Fruit fly (Drosophila melanogaster) whole organism, embryonic: Measurements from ENCODE around the gene CG13676.
A peak's percentile ranks its signal among the peaks of the same experiment; 100 is the strongest.

Experiments used
- Awh ChIP-seq: fragments of 200-800 bp; sonication (Bioruptor generic); IDR thresholded peaks from 2 replicates; pipeline ENCODE4, ENCODE4 v1.3.6; 2022; ENCODE audit warnings: missing biosample characterization, missing genetic modification characterization
- CG10979 ChIP-seq: fragments of 200-800 bp; sonication (Bioruptor generic); optimal IDR thresholded peaks from 2 replicates; lab custom pipeline; 2018; ENCODE audit warnings: missing biosample characterization, mild to moderate bottlenecking, missing genetic modification characterization, moderate library complexity
- CG14710 ChIP-seq: fragments of 200-800 bp; sonication (Bioruptor generic); optimal IDR thresholded peaks from 3 replicates; lab custom pipeline; 2019; ENCODE audit warnings: missing biosample characterization, mild to moderate bottlenecking, missing genetic modification characterization, moderate library complexity
- CG15269 ChIP-seq: fragments of 200-800 bp; sonication (Bioruptor generic); optimal IDR thresholded peaks from 2 replicates; lab custom pipeline; 2018; ENCODE audit warnings: missing biosample characterization, mild to moderate bottlenecking, missing genetic modification characterization, moderate library complexity
- CG15601 ChIP-seq: fragments of 200-800 bp; sonication (Bioruptor generic); optimal IDR thresholded peaks from 3 replicates; lab custom pipeline; 2019; ENCODE audit warnings: missing biosample characterization, mild to moderate bottlenecking, missing genetic modification characterization, moderate library complexity
- CG15696 ChIP-seq: fragments of 200-800 bp; sonication (Bioruptor generic); optimal IDR thresholded peaks from 2 replicates; lab custom pipeline; 2019; ENCODE audit warnings: missing biosample characterization, mild to moderate bottlenecking, missing genetic modification characterization, moderate library complexity
- CG17829 ChIP-seq: fragments of 200-800 bp; optimal IDR thresholded peaks from 2 replicates; lab custom pipeline; 2019; ENCODE audit warnings: missing biosample characterization, mild to moderate bottlenecking, missing genetic modification characterization, moderate library complexity
- CG2202 ChIP-seq: fragments of 200-800 bp; sonication (Bioruptor generic); optimal IDR thresholded peaks from 2 replicates; lab custom pipeline; 2018; ENCODE audit warnings: missing biosample characterization, mild to moderate bottlenecking, missing genetic modification characterization
- CG3065 ChIP-seq: fragments of 200-800 bp; sonication (Bioruptor generic); optimal IDR thresholded peaks from 2 replicates; lab custom pipeline; 2016; ENCODE audit warnings: missing biosample characterization, missing genetic modification characterization
- CG33557 ChIP-seq: fragments of 200-800 bp; sonication (Bioruptor generic); optimal IDR thresholded peaks from 2 replicates; lab custom pipeline; 2019; ENCODE audit warnings: missing biosample characterization, mild to moderate bottlenecking, missing genetic modification characterization, moderate library complexity
- CG42726 ChIP-seq: fragments of 200-800 bp; sonication (Bioruptor generic); IDR thresholded peaks from 2 replicates; pipeline ENCODE4 v1.3.6; 2022; ENCODE audit warnings: missing biosample characterization, missing genetic modification characterization; ENCODE audit not compliant: partially characterized antibody
- CG4328 ChIP-seq: fragments of 200-800 bp; sonication (Bioruptor generic); optimal IDR thresholded peaks from 3 replicates; lab custom pipeline; 2017; ENCODE audit warnings: missing biosample characterization, missing genetic modification reagents, missing genetic modification characterization
- CG43689 ChIP-seq: fragments of 200-800 bp; sonication (Bioruptor generic); IDR thresholded peaks from 2 replicates; pipeline ENCODE4 v1.3.6; 2022; ENCODE audit warnings: missing biosample characterization, missing genetic modification characterization
- CG4820 ChIP-seq: fragments of 200-800 bp; sonication (Bioruptor generic); optimal IDR thresholded peaks from 3 replicates; lab custom pipeline; 2016; ENCODE audit warnings: missing biosample characterization, missing genetic modification characterization
- CG6813 ChIP-seq: fragments of 200-800 bp; sonication (Bioruptor generic); optimal IDR thresholded peaks from 2 replicates; lab custom pipeline; 2017; ENCODE audit warnings: missing biosample characterization, missing genetic modification characterization, mild to moderate bottlenecking, moderate library complexity, missing genetic modification reagents
- CG7357 ChIP-seq: fragments of 200-800 bp; sonication (Bioruptor generic); IDR thresholded peaks from 3 replicates; pipeline ENCODE4 v1.3.6; 2022; ENCODE audit warnings: missing biosample characterization, missing genetic modification characterization
- Dip2 ChIP-seq: fragments of 200-800 bp; sonication (Bioruptor generic); IDR thresholded peaks from 2 replicates; pipeline ENCODE4 v1.3.6; 2022; ENCODE audit warnings: missing biosample characterization, missing genetic modification characterization
- Fer3 ChIP-seq: fragments of 200-800 bp; sonication (Bioruptor generic); optimal IDR thresholded peaks from 2 replicates; lab custom pipeline; 2018; ENCODE audit warnings: missing biosample characterization, mild to moderate bottlenecking, missing genetic modification characterization, moderate library complexity
- HLHmδ ChIP-seq: fragments of 200-800 bp; sonication (Bioruptor generic); optimal IDR thresholded peaks from 2 replicates; lab custom pipeline; 2018; ENCODE audit warnings: missing biosample characterization, mild to moderate bottlenecking, missing genetic modification characterization, moderate library complexity
- Hey ChIP-seq: fragments of 200-800 bp; sonication (Bioruptor generic); optimal IDR thresholded peaks from 3 replicates; lab custom pipeline; 2018; ENCODE audit warnings: missing biosample characterization, mild to moderate bottlenecking, missing genetic modification characterization
- Hr39 ChIP-seq: fragments of >200 bp; optimal IDR thresholded peaks from 2 replicates; lab custom pipeline; 2017
- Hr51 ChIP-seq, 2 experiments: fragments of 200-800 bp; sonication (Bioruptor generic); optimal IDR thresholded peaks; 2 replicates in 1 of 2; 3 replicates in 1 of 2; lab custom pipeline; 2016 to 2018; ENCODE audit warnings: missing biosample characterization in 2 of 2, missing genetic modification characterization in 2 of 2, mild to moderate bottlenecking in 1 of 2, moderate library complexity in 1 of 2
- Hr78 ChIP-seq, 2 experiments: fragments of 200-800 bp in 1 of 2; fragments of >200 bp in 1 of 2; sonication (Bioruptor generic) in 1 of 2; optimal IDR thresholded peaks; 2 replicates each; lab custom pipeline; 2017 to 2019; ENCODE audit warnings: missing biosample characterization in 2 of 2, missing genetic modification characterization in 2 of 2, mild to moderate bottlenecking in 1 of 2, moderate library complexity in 1 of 2
- Med ChIP-seq: fragments of 200-800 bp; sonication (Bioruptor generic); peaks from one replicate; lab custom pipeline; 2016; ENCODE audit warnings: missing biosample characterization, missing genetic modification characterization, mild to moderate bottlenecking, inconsistent platforms, moderate library complexity
- Opbp ChIP-seq: fragments of 200-800 bp; sonication (Bioruptor generic); IDR thresholded peaks from 3 replicates; pipeline ENCODE4 v1.3.6; 2022; ENCODE audit warnings: missing biosample characterization, missing genetic modification characterization; ENCODE audit not compliant: partially characterized antibody
- Pdp1 ChIP-seq, 2 experiments: fragments of 200-800 bp; sonication (Bioruptor generic); optimal IDR thresholded peaks; 3 replicates each; lab custom pipeline; 2016; ENCODE audit warnings: missing biosample characterization in 2 of 2, missing genetic modification characterization in 2 of 2, mild to moderate bottlenecking in 1 of 2, moderate library complexity in 1 of 2
- Taf1 ChIP-seq: fragments of 200-800 bp; sonication (Bioruptor generic); IDR thresholded peaks from 2 replicates; pipeline ENCODE4 v1.3.6; 2022; ENCODE audit warnings: missing biosample characterization, missing genetic modification characterization
- Vsx1 ChIP-seq: fragments of 200-800 bp; sonication (Bioruptor generic); optimal IDR thresholded peaks from 2 replicates; lab custom pipeline; 2017; ENCODE audit warnings: missing biosample characterization, mild to moderate bottlenecking, missing genetic modification characterization, missing genetic modification reagents
- Xrp1 ChIP-seq: fragments of 200-800 bp; sonication (Bioruptor generic); IDR thresholded peaks from 2 replicates; pipeline ENCODE4 v1.3.6; 2022; ENCODE audit warnings: missing biosample characterization, missing genetic modification characterization
- abd-A ChIP-seq: fragments of 200-800 bp; sonication (Bioruptor generic); optimal IDR thresholded peaks from 3 replicates; lab custom pipeline; 2019; ENCODE audit warnings: missing biosample characterization, mild to moderate bottlenecking, missing genetic modification characterization, moderate library complexity
- cato ChIP-seq: fragments of 200-800 bp; sonication (Bioruptor generic); optimal IDR thresholded peaks from 2 replicates; lab custom pipeline; 2016; ENCODE audit warnings: missing biosample characterization, missing genetic modification characterization, borderline replicate concordance
- esg ChIP-seq: fragments of 200-800 bp; sonication (Bioruptor generic); conservative IDR thresholded peaks from 2 replicates; pipeline ENCODE4 v1.3.6; 2022; ENCODE audit warnings: missing biosample characterization, missing genetic modification characterization
- gcm2 ChIP-seq: fragments of 200-800 bp; sonication (Bioruptor generic); optimal IDR thresholded peaks from 2 replicates; lab custom pipeline; 2016; ENCODE audit warnings: missing biosample characterization, missing genetic modification characterization
- grn ChIP-seq: fragments of 200-800 bp; sonication (Bioruptor generic); optimal IDR thresholded peaks from 3 replicates; lab custom pipeline; 2017; ENCODE audit warnings: missing biosample characterization, missing genetic modification characterization
- gsb-n ChIP-seq: fragments of 200-800 bp; sonication (Bioruptor generic); optimal IDR thresholded peaks from 3 replicates; lab custom pipeline; 2018; ENCODE audit warnings: missing biosample characterization, mild to moderate bottlenecking, missing genetic modification characterization
- her ChIP-seq: fragments of 200-800 bp; sonication (Bioruptor generic); optimal IDR thresholded peaks from 2 replicates; lab custom pipeline; 2016; ENCODE audit warnings: missing biosample characterization, missing genetic modification characterization
- nom ChIP-seq: fragments of 200-800 bp; sonication (Bioruptor generic); optimal IDR thresholded peaks from 2 replicates; lab custom pipeline; 2017; ENCODE audit warnings: missing biosample characterization, missing genetic modification characterization, mild to moderate bottlenecking, moderate library complexity, missing genetic modification reagents
- oc ChIP-seq: fragments of 200-800 bp; sonication (Bioruptor generic); optimal IDR thresholded peaks from 2 replicates; lab custom pipeline; 2018; ENCODE audit warnings: missing biosample characterization, mild to moderate bottlenecking, missing genetic modification characterization, moderate library complexity
- odd ChIP-seq: fragments of 200-800 bp; sonication (Bioruptor generic); optimal IDR thresholded peaks from 2 replicates; lab custom pipeline; 2017; ENCODE audit warnings: missing biosample characterization, mild to moderate bottlenecking, missing genetic modification characterization
- rib ChIP-seq: fragments of 200-800 bp; sonication (Bioruptor generic); IDR thresholded peaks from 2 replicates; pipeline ENCODE4 v1.3.6; 2022; ENCODE audit warnings: missing biosample characterization, missing genetic modification characterization
- run ChIP-seq: fragments of 200-800 bp; sonication (Bioruptor generic); optimal IDR thresholded peaks from 3 replicates; lab custom pipeline; 2018; ENCODE audit warnings: missing biosample characterization, mild to moderate bottlenecking, missing genetic modification characterization
- shn ChIP-seq: fragments of 200-800 bp; sonication (Bioruptor generic); optimal IDR thresholded peaks from 3 replicates; lab custom pipeline; 2016; ENCODE audit warnings: missing biosample characterization, missing genetic modification characterization
- sqz ChIP-seq: fragments of 200-800 bp; sonication (Bioruptor generic); optimal IDR thresholded peaks from 3 replicates; lab custom pipeline; 2018; ENCODE audit warnings: missing biosample characterization, mild to moderate bottlenecking, missing genetic modification characterization
- sug ChIP-seq: fragments of 200-800 bp; optimal IDR thresholded peaks from 2 replicates; lab custom pipeline; 2019; ENCODE audit warnings: missing biosample characterization, mild to moderate bottlenecking, missing genetic modification characterization, moderate library complexity
- vnd ChIP-seq: fragments of 200-800 bp; sonication (Bioruptor generic); IDR thresholded peaks from 3 replicates; pipeline ENCODE4 v1.3.6; 2022; ENCODE audit warnings: missing biosample characterization, missing genetic modification characterization; ENCODE audit not compliant: partially characterized antibody
- vvl ChIP-seq: fragments of 200-800 bp; sonication (Bioruptor generic); IDR thresholded peaks from 2 replicates; pipeline ENCODE4 v1.3.6; 2022; ENCODE audit warnings: missing biosample characterization, missing genetic modification characterization

The CG13676 gene

DNA sequence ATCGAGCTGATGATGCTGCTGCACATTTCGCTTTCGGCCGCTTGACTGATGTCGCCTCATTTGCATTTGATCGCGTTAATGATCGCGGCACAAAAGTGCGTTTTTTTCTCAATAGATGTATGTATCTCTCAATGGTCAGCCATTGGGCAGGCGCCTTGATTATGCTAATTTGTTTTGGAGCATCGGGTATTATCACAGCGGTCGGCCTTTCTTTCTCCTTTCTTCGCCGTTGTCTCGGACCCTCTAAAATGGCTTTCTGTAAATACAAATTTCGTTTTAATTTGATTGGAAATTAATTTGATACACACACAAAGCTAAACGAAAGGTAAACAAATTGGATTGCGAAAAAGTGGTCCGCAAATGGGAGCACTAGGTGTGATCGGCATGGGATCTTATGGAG lies 3.7 kb upstream of the CG13676 start:
- TF ChIP-seq Hr78 (GFP tag; optimal IDR thresholded peaks at IDR 0.05; lab: Kevin White, UChicago): no peak
- TF ChIP-seq cato (GFP tag; lab: Kevin White, UChicago): no peak
- 0 out of 2 replicates have a peak, but pooled peaks have one; percentile 5 for TF ChIP-seq Awh (GFP tag; lab: Robert Waterston, UW)
- no peak for TF ChIP-seq CG15269 (tag; lab: Kevin White, UChicago)
- no peak for TF ChIP-seq CG14710
- TF ChIP-seq vvl (GFP tag; lab: Robert Waterston, UW): peak; percentile 79; the same call in 1 of the 2 replicates
- TF ChIP-seq gsb-n (tag; lab: Kevin White, UChicago): peak; percentile 7
- peak; percentile 27 for TF ChIP-seq sqz (GFP tag; lab: Kevin White, UChicago)
- TF ChIP-seq CG3065 (GFP tag; lab: Kevin White, UChicago): no peak
- TF ChIP-seq shn (GFP tag; lab: Kevin White, UChicago): no peak
- TF ChIP-seq CG10979 (tag; lab: Kevin White, UChicago): no peak
- TF ChIP-seq CG4328 (GFP tag; lab: Kevin White, UChicago): no peak
- no peak for TF ChIP-seq CG2202 (tag; lab: Kevin White, UChicago)
- no peak for TF ChIP-seq CG42726 (GFP tag; lab: Robert Waterston, UW)
- TF ChIP-seq abd-A (tag; lab: Kevin White, UChicago): peak; percentile 59
- no peak for TF ChIP-seq CG15601
- peak; percentile 79 for TF ChIP-seq oc
- no peak for TF ChIP-seq CG6813
- no peak for TF ChIP-seq vnd (GFP tag; lab: Robert Waterston, UW)
- no peak for TF ChIP-seq CG7357 (GFP tag; lab: Robert Waterston, UW)
- no peak for TF ChIP-seq CG4820
- no peak for TF ChIP-seq Xrp1 (GFP tag; lab: Robert Waterston, UW)
- TF ChIP-seq Pdp1 (GFP tag; optimal IDR thresholded peaks at IDR 0.05; lab: Kevin White, UChicago): peak in 1 of 2 experiments; percentile 44
- TF ChIP-seq Vsx1 (GFP tag; lab: Kevin White, UChicago): peak; percentile 8

dm6 chr3L:8154544-8154943 lies 2.9 kb upstream of the CG13676 start:
- TF ChIP-seq Dip2 (GFP tag; lab: Robert Waterston, UW): no peak
- peak; percentile 62 for TF ChIP-seq nom (GFP tag; lab: Kevin White, UChicago)
- TF ChIP-seq Awh (GFP tag; lab: Robert Waterston, UW): no peak

dm6 chr3L:8153206-8153996 lies 1.8 kb upstream of the CG13676 start:
- no peak for TF ChIP-seq Opbp (GFP tag; lab: Robert Waterston, UW)
- TF ChIP-seq sug: no peak
- TF ChIP-seq Fer3 (tag; lab: Kevin White, UChicago): peak; percentile 34
- no peak for TF ChIP-seq CG33557 (GFP tag; lab: Kevin White, UChicago)
- no peak for TF ChIP-seq Hr39 (lab: Kevin White, UChicago)
- no peak for TF ChIP-seq run (tag; lab: Kevin White, UChicago)
- no peak for TF ChIP-seq odd (GFP tag; lab: Kevin White, UChicago)
- TF ChIP-seq grn (GFP tag; lab: Kevin White, UChicago): peak; percentile 34
- TF ChIP-seq Hr51 (GFP tag; optimal IDR thresholded peaks at IDR 0.05; lab: Kevin White, UChicago): peak in 1 of 2 experiments; percentile 85
- peak; percentile 84 for TF ChIP-seq Med (GFP tag; lab: Kevin White, UChicago)
- no peak for TF ChIP-seq her
- TF ChIP-seq gcm2 (GFP tag; lab: Kevin White, UChicago): no peak
- TF ChIP-seq CG17829 (tag; lab: Kevin White, UChicago): no peak
- TF ChIP-seq Taf1 (GFP tag; lab: Robert Waterston, UW): no peak
- TF ChIP-seq sqz (GFP tag; lab: Kevin White, UChicago): peak; percentile 27
- TF ChIP-seq HLHmδ (GFP tag; lab: Kevin White, UChicago): no peak
- TF ChIP-seq CG43689 (GFP tag; lab: Robert Waterston, UW): no peak; the same call in 1 of the 2 replicates
- no peak for TF ChIP-seq CG15696 (tag; lab: Kevin White, UChicago)
- peak; percentile 54; the same call in 1 of the 2 replicates for TF ChIP-seq esg
- no peak for TF ChIP-seq Hey (tag; lab: Kevin White, UChicago)
- no peak for TF ChIP-seq rib (GFP tag; lab: Robert Waterston, UW)
